Fruit fly (Drosophila melanogaster) whole organism, embryonic: ENCODE measurements around the gene prtp.

Experiments used
- Abd-B ChIP-seq: fragments of 200-800 bp; sonication (Bioruptor generic); optimal IDR thresholded peaks from 2 replicates; lab custom pipeline; 2018; ENCODE audit warnings: missing biosample characterization, mild to moderate bottlenecking, missing genetic modification characterization, moderate library complexity
- Ada2b ChIP-seq: fragments of 200-800 bp; sonication (Bioruptor generic); IDR thresholded peaks from 2 replicates; pipeline ENCODE4 v1.3.6; 2022; ENCODE audit warnings: missing biosample characterization, missing genetic modification characterization
- Aef1 ChIP-seq: fragments of 200-800 bp; sonication (Bioruptor generic); IDR thresholded peaks from 3 replicates; pipeline ENCODE4 v1.3.6; 2022; ENCODE audit warnings: missing biosample characterization, missing genetic modification characterization
- CG10321 ChIP-seq: fragments of 200-800 bp; sonication (Bioruptor generic); IDR thresholded peaks from 2 replicates; pipeline ENCODE4 v1.3.6; 2022; ENCODE audit warnings: missing biosample characterization, missing genetic modification characterization
- CG10366 ChIP-seq: fragments of 200-800 bp; sonication (Bioruptor generic); IDR thresholded peaks from 2 replicates; pipeline ENCODE4 v1.3.6; 2022; ENCODE audit warnings: missing biosample characterization, missing genetic modification characterization
- CG10431 ChIP-seq: fragments of 200-800 bp; sonication (Bioruptor generic); optimal IDR thresholded peaks from 3 replicates; lab custom pipeline; 2018; ENCODE audit warnings: missing biosample characterization, mild to moderate bottlenecking, missing genetic modification characterization
- CG10979 ChIP-seq: fragments of 200-800 bp; sonication (Bioruptor generic); optimal IDR thresholded peaks from 2 replicates; lab custom pipeline; 2018; ENCODE audit warnings: missing biosample characterization, mild to moderate bottlenecking, missing genetic modification characterization, moderate library complexity
- CG11247 ChIP-seq: fragments of 200-800 bp; sonication (Bioruptor generic); IDR thresholded peaks from 2 replicates; pipeline ENCODE4 v1.3.6; 2022; ENCODE audit warnings: missing biosample characterization, missing genetic modification characterization
- CG13894 ChIP-seq: fragments of 200-800 bp; sonication (Bioruptor generic); optimal IDR thresholded peaks from 3 replicates; lab custom pipeline; 2018; ENCODE audit warnings: missing biosample characterization, mild to moderate bottlenecking, missing genetic modification characterization, moderate library complexity
- CG16863 ChIP-seq: fragments of 200-800 bp; sonication (Bioruptor generic); optimal IDR thresholded peaks from 3 replicates; lab custom pipeline; 2016; ENCODE audit warnings: missing biosample characterization, missing genetic modification characterization
- CG17186 ChIP-seq: fragments of 200-800 bp; sonication (Bioruptor generic); optimal IDR thresholded peaks from 3 replicates; lab custom pipeline; 2017; ENCODE audit warnings: missing biosample characterization, missing genetic modification reagents, missing genetic modification characterization
- CG17361 ChIP-seq: fragments of 200-800 bp; sonication (Bioruptor generic); IDR thresholded peaks from 3 replicates; pipeline ENCODE4 v1.3.6; 2022; ENCODE audit warnings: missing biosample characterization, missing genetic modification characterization
- CG17802 ChIP-seq: fragments of 200-800 bp; sonication (Bioruptor generic); optimal IDR thresholded peaks from 2 replicates; lab custom pipeline; 2018; ENCODE audit warnings: missing biosample characterization, mild to moderate bottlenecking, missing genetic modification characterization, moderate library complexity
- CG1792 ChIP-seq: fragments of 200-800 bp; sonication (Bioruptor generic); optimal IDR thresholded peaks from 2 replicates; lab custom pipeline; 2016; ENCODE audit warnings: missing biosample characterization, missing genetic modification characterization
- CG18619 ChIP-seq: fragments of 200-800 bp; sonication (Bioruptor generic); optimal IDR thresholded peaks from 3 replicates; lab custom pipeline; 2017; ENCODE audit warnings: missing biosample characterization, mild to moderate bottlenecking, missing genetic modification characterization
- CG6175 ChIP-seq: fragments of 200-800 bp; sonication (Bioruptor generic); IDR thresholded peaks from 3 replicates; pipeline ENCODE4 v1.3.6; 2022; ENCODE audit warnings: missing biosample characterization, missing genetic modification characterization
- CG6689 ChIP-seq: fragments of 200-800 bp; sonication (Bioruptor generic); IDR thresholded peaks from 2 replicates; pipeline ENCODE4 v1.3.6; 2022; ENCODE audit warnings: missing biosample characterization, missing genetic modification characterization
- CG6791 ChIP-seq: fragments of 200-800 bp; sonication (Bioruptor generic); IDR thresholded peaks from 3 replicates; pipeline ENCODE4 v1.3.6; 2022; ENCODE audit warnings: missing biosample characterization, missing genetic modification characterization; ENCODE audit not compliant: partially characterized antibody
- CG6813 ChIP-seq: fragments of 200-800 bp; sonication (Bioruptor generic); optimal IDR thresholded peaks from 2 replicates; lab custom pipeline; 2017; ENCODE audit warnings: missing biosample characterization, missing genetic modification characterization, mild to moderate bottlenecking, moderate library complexity, missing genetic modification reagents
- CG7928 ChIP-seq: fragments of 200-800 bp; sonication (Bioruptor generic); optimal IDR thresholded peaks from 2 replicates; lab custom pipeline; 2017; ENCODE audit warnings: missing biosample characterization, mild to moderate bottlenecking, missing genetic modification characterization
- CG7963 ChIP-seq: fragments of 200-800 bp; sonication (Bioruptor generic); IDR thresholded peaks from 3 replicates; pipeline ENCODE4 v1.3.6; 2022; ENCODE audit warnings: missing biosample characterization, missing genetic modification characterization; ENCODE audit not compliant: partially characterized antibody
- CG8089 ChIP-seq: fragments of 200-800 bp; sonication (Bioruptor generic); optimal IDR thresholded peaks from 3 replicates; lab custom pipeline; 2016; ENCODE audit warnings: missing biosample characterization, missing genetic modification characterization
- CG9797 ChIP-seq: fragments of 200-800 bp; sonication (Bioruptor generic); optimal IDR thresholded peaks from 3 replicates; lab custom pipeline; 2018; ENCODE audit warnings: missing biosample characterization, mild to moderate bottlenecking, missing genetic modification characterization
- CrebB ChIP-seq: fragments of 200-800 bp; sonication (Bioruptor generic); optimal IDR thresholded peaks from 3 replicates; lab custom pipeline; 2018; ENCODE audit warnings: missing biosample characterization, mild to moderate bottlenecking, missing genetic modification characterization
- D19A ChIP-seq: fragments of 200-800 bp; optimal IDR thresholded peaks from 3 replicates; lab custom pipeline; 2019; ENCODE audit warnings: missing biosample characterization, mild to moderate bottlenecking, missing genetic modification characterization, moderate library complexity
- Dfd ChIP-seq, 2 experiments: fragments of >200 bp; optimal IDR thresholded peaks; 2 replicates each; lab custom pipeline; 2017; ENCODE audit warnings: missing biosample characterization in 2 of 2, missing genetic modification characterization in 2 of 2
- Dip3 ChIP-seq: fragments of 200-800 bp; sonication (Bioruptor generic); optimal IDR thresholded peaks from 3 replicates; lab custom pipeline; 2016; ENCODE audit warnings: missing biosample characterization, missing genetic modification characterization
- H2.0 ChIP-seq: fragments of 200-800 bp; sonication (Bioruptor generic); IDR thresholded peaks from 2 replicates; pipeline ENCODE4 v1.3.6; 2022; ENCODE audit warnings: missing biosample characterization, missing genetic modification characterization
- HLH3B ChIP-seq: fragments of 200-800 bp; sonication (Bioruptor generic); IDR thresholded peaks from 2 replicates; pipeline ENCODE4 v1.3.6; 2022; ENCODE audit warnings: missing biosample characterization, missing genetic modification characterization
- Hmr ChIP-seq: fragments of 200-800 bp; sonication (Bioruptor generic); optimal IDR thresholded peaks from 3 replicates; lab custom pipeline; 2017; ENCODE audit warnings: mild to moderate bottlenecking, missing biosample characterization, missing genetic modification reagents, missing genetic modification characterization
- Hmx ChIP-seq: fragments of 200-800 bp; sonication (Bioruptor generic); optimal IDR thresholded peaks from 2 replicates; lab custom pipeline; 2016; ENCODE audit warnings: missing biosample characterization, missing genetic modification characterization
- Mrtf ChIP-seq: fragments of 200-800 bp; sonication (Bioruptor generic); IDR thresholded peaks from 3 replicates; pipeline ENCODE4 v1.3.6; 2022; ENCODE audit warnings: missing biosample characterization, missing genetic modification characterization
- Myb ChIP-seq: fragments of 200-800 bp; sonication (Bioruptor generic); optimal IDR thresholded peaks from 2 replicates; lab custom pipeline; 2016; ENCODE audit warnings: missing biosample characterization, missing genetic modification characterization
- Nf-YA ChIP-seq: fragments of 200-800 bp; sonication (Bioruptor generic); IDR thresholded peaks from 2 replicates; pipeline ENCODE4 v1.3.6; 2022; ENCODE audit warnings: missing biosample characterization, missing genetic modification characterization
- Sox102F ChIP-seq: fragments of 200-800 bp; sonication (Bioruptor generic); optimal IDR thresholded peaks from 2 replicates; lab custom pipeline; 2018; ENCODE audit warnings: missing biosample characterization, mild to moderate bottlenecking, missing genetic modification characterization, moderate library complexity
- Stat92E ChIP-seq, 3 experiments: fragments of >200 bp in 2 of 3; fragments of 200-800 bp in 1 of 3; sonication (Bioruptor generic) in 1 of 3; optimal IDR thresholded peaks; 2 replicates each; lab custom pipeline; 2017 to 2019; ENCODE audit warnings: missing biosample characterization in 3 of 3, missing genetic modification characterization in 3 of 3, mild to moderate bottlenecking in 1 of 3, moderate library complexity in 1 of 3
- Tbp ChIP-seq: fragments of >200 bp; optimal IDR thresholded peaks from 2 replicates; lab custom pipeline; 2018; ENCODE audit warnings: missing biosample characterization, missing genetic modification characterization
- btn ChIP-seq: fragments of 200-800 bp; sonication (Bioruptor generic); optimal IDR thresholded peaks from 2 replicates; lab custom pipeline; 2016; ENCODE audit warnings: missing biosample characterization, missing genetic modification characterization
- dmrt11E ChIP-seq: fragments of 200-800 bp; sonication (Bioruptor generic); optimal IDR thresholded peaks from 3 replicates; lab custom pipeline; 2018; ENCODE audit warnings: missing biosample characterization, mild to moderate bottlenecking, missing genetic modification characterization, moderate library complexity
- en ChIP-seq: fragments of 200-800 bp; sonication (Bioruptor generic); optimal IDR thresholded peaks from 2 replicates; lab custom pipeline; 2016; ENCODE audit warnings: missing biosample characterization, missing genetic modification characterization
- fd64A ChIP-seq: fragments of 200-800 bp; sonication (Bioruptor generic); optimal IDR thresholded peaks from 3 replicates; lab custom pipeline; 2018; ENCODE audit warnings: missing biosample characterization, mild to moderate bottlenecking, missing genetic modification characterization
- gem ChIP-seq: fragments of 200-800 bp; sonication (Bioruptor generic); optimal IDR thresholded peaks from 2 replicates; lab custom pipeline; 2019; ENCODE audit warnings: missing biosample characterization, mild to moderate bottlenecking, missing genetic modification characterization, moderate library complexity
- hth ChIP-seq: fragments of >200 bp; optimal IDR thresholded peaks from 2 replicates; lab custom pipeline; 2017; ENCODE audit warnings: inconsistent platforms
- ken ChIP-seq: fragments of 200-800 bp; sonication (Bioruptor generic); IDR thresholded peaks from 3 replicates; pipeline ENCODE4 v1.3.6; 2022; ENCODE audit warnings: missing biosample characterization, missing genetic modification characterization
- pho ChIP-seq: fragments of 200-800 bp; sonication (Bioruptor generic); optimal IDR thresholded peaks from 2 replicates; lab custom pipeline; 2016; ENCODE audit warnings: missing biosample characterization, missing genetic modification characterization
- psq ChIP-seq: fragments of 200-800 bp; sonication (Bioruptor generic); optimal IDR thresholded peaks from 2 replicates; lab custom pipeline; 2017; ENCODE audit warnings: missing biosample characterization, missing genetic modification characterization
- pzg ChIP-seq: fragments of 200-800 bp; sonication (Bioruptor generic); optimal IDR thresholded peaks from 3 replicates; lab custom pipeline; 2018; ENCODE audit warnings: missing biosample characterization, mild to moderate bottlenecking, missing genetic modification characterization, moderate library complexity
- repo ChIP-seq: fragments of 200-800 bp; sonication (Bioruptor generic); optimal IDR thresholded peaks from 2 replicates; lab custom pipeline; 2016; ENCODE audit warnings: missing biosample characterization, missing genetic modification characterization
- tup ChIP-seq: fragments of 200-800 bp; sonication (Bioruptor generic); optimal IDR thresholded peaks from 2 replicates; lab custom pipeline; 2016; ENCODE audit warnings: missing biosample characterization, mild to moderate bottlenecking, missing genetic modification characterization, moderate library complexity
- unc-4 ChIP-seq: fragments of 200-800 bp; sonication (Bioruptor generic); IDR thresholded peaks from 2 replicates; pipeline ENCODE4 v1.3.6; 2022; ENCODE audit warnings: missing biosample characterization, missing genetic modification characterization; ENCODE audit not compliant: partially characterized antibody
- zen2 ChIP-seq: fragments of 200-800 bp; sonication (Bioruptor generic); IDR thresholded peaks from 3 replicates; pipeline ENCODE4 v1.3.6; 2022; ENCODE audit warnings: missing biosample characterization, missing genetic modification characterization; ENCODE audit not compliant: partially characterized antibody

prtp gene

DNA sequence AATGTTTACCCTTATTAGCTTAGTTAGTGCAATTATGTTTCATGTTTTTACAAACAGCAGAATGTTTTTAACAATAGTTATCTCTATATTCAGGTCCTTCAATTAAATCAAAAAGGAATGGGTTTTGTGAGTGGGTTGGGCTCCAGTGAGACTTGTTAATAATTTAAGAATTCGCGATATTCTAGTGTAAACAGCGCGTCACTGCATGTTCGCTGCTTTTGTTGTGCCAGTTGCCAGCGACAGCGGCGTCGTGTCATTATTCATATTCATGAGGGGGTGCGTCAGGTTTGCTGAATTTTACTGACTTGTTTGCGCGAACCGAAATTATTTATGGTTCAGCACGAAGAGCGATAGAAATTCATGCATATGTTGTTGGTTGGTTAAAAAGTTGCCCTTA, 1.3 kb upstream of the prtp start, which contains the start of gene Amun (continued):
- TF ChIP-seq Tbp (GFP tag; lab: Kevin White, UChicago) (no peak), CG6689 (GFP tag; lab: Robert Waterston, UW) (no peak), HLH3B (GFP tag; lab: Robert Waterston, UW) (peak; percentile 48; the same call in 1 of the 2 replicates), CG6813 (GFP tag; lab: Kevin White, UChicago) (peak; percentile 44), CG6791 (no peak), CrebB (tag; lab: Kevin White, UChicago) (no peak), repo (GFP tag; lab: Kevin White, UChicago) (no peak), Stat92E (GFP tag; optimal IDR thresholded peaks at IDR 0.05; lab: Kevin White, UChicago) (no peak), Hmx (GFP tag; lab: Kevin White, UChicago) (no peak), en (GFP tag; lab: Kevin White, UChicago) (peak; percentile 26), zen2 (GFP tag; lab: Robert Waterston, UW) (no peak), CG7963 (GFP tag; lab: Robert Waterston, UW) (no peak), CG6175 (no peak), CG16863 (GFP tag; lab: Kevin White, UChicago) (no peak), gem (peak; percentile 32), fd64A (GFP tag; lab: Kevin White, UChicago) (no peak), pho (GFP tag; lab: Kevin White, UChicago) (peak; percentile 21), H2.0 (no peak), CG10321 (no peak), CG13894 (tag; lab: Kevin White, UChicago) (no peak), CG9797 (GFP tag; lab: Kevin White, UChicago) (no peak), ken (GFP tag; lab: Robert Waterston, UW) (peak; percentile 60; the same call in 2 of the 3 replicates), pzg (GFP tag; lab: Kevin White, UChicago) (no peak), CG17361 (GFP tag; lab: Robert Waterston, UW) (no peak), CG11247 (peak; percentile 39; the same call in 1 of the 2 replicates), CG18619 (GFP tag; lab: Kevin White, UChicago) (no peak), unc-4 (GFP tag; lab: Robert Waterston, UW) (no peak), D19A (tag; lab: Kevin White, UChicago) (no peak), Sox102F (peak; percentile 7), psq (GFP tag; lab: Kevin White, UChicago) (no peak), CG8089 (GFP tag; lab: Kevin White, UChicago) (no peak), Nf-YA (GFP tag; lab: Robert Waterston, UW) (no peak), CG7928 (GFP tag; lab: Kevin White, UChicago) (no peak), tup (no peak), Dip3 (peak; percentile 41), CG10366 (no peak), CG17186 (no peak), CG17802 (tag; lab: Kevin White, UChicago) (peak; percentile 7), Hmr (peak; percentile 35), Mrtf (GFP tag; lab: Robert Waterston, UW) (peak; percentile 58; the same call in 2 of the 3 replicates), CG1792 (no peak), CG10979 (tag; lab: Kevin White, UChicago) (no peak), btn (GFP tag; lab: Kevin White, UChicago) (no peak), Abd-B (no peak), Dfd (GFP tag; optimal IDR thresholded peaks at IDR 0.05; lab: Kevin White, UChicago) (no peak), Myb (GFP tag; lab: Kevin White, UChicago) (no peak), Aef1 (peak; percentile 21; the same call in 1 of the 3 replicates), CG10431 (GFP tag; lab: Kevin White, UChicago) (no peak), Ada2b (GFP tag; lab: Robert Waterston, UW) (peak; percentile 45; the same call in 1 of the 2 replicates), hth (no peak), dmrt11E (tag; lab: Kevin White, UChicago) (no peak)
